Fruit fly (Drosophila melanogaster) S2 (cell line): ENCODE data around the gene CG4914.

ENCODE experiments used
- CG8478 ChIP-seq: fragments of >200 bp; optimal IDR thresholded peaks from 2 replicates; lab custom pipeline; 2018
- CTCF ChIP-seq, 2 experiments: fragments of >200 bp; optimal IDR thresholded peaks; 2 replicates each; lab custom pipeline; 2018

dm6 chr3L:14645120-14645519 lies 32.8 kb downstream of the CG4914 start:
- TF ChIP-seq CTCF (optimal IDR thresholded peaks at IDR 0.05; lab: Kevin White, UChicago) (no peak), CG8478 (lab: Kevin White, UChicago) (no peak)
